Fruit fly (Drosophila melanogaster) whole organism, embryonic: ENCODE measurements around the gene CG17036.
A peak's percentile ranks its signal among the peaks of the same experiment; 100 is the strongest.

ENCODE experiments used
- Atf-2 ChIP-seq: fragments of 200-800 bp; sonication (Bioruptor generic); optimal IDR thresholded peaks from 2 replicates; lab custom pipeline; 2016; ENCODE audit warnings: missing biosample characterization, missing genetic modification characterization
- Atf3 ChIP-seq: fragments of 200-800 bp; sonication (Bioruptor generic); optimal IDR thresholded peaks from 3 replicates; lab custom pipeline; 2016; ENCODE audit warnings: missing biosample characterization, missing genetic modification characterization
- CG10565 ChIP-seq: fragments of 200-800 bp; sonication (Bioruptor generic); optimal IDR thresholded peaks from 3 replicates; lab custom pipeline; 2016; ENCODE audit warnings: missing biosample characterization, mild to moderate bottlenecking, missing genetic modification characterization
- CG10959 ChIP-seq: fragments of 200-800 bp; sonication (Bioruptor generic); IDR thresholded peaks from 2 replicates; pipeline ENCODE4 v1.3.6; 2022; ENCODE audit warnings: missing biosample characterization, missing genetic modification characterization
- CG11456 ChIP-seq: fragments of 200-800 bp; sonication (Bioruptor generic); IDR thresholded peaks from 3 replicates; pipeline ENCODE4 v1.3.6; 2022; ENCODE audit warnings: missing biosample characterization, missing genetic modification characterization
- CG11504 ChIP-seq: fragments of 200-800 bp; sonication (Bioruptor generic); optimal IDR thresholded peaks from 3 replicates; lab custom pipeline; 2019; ENCODE audit warnings: missing biosample characterization, mild to moderate bottlenecking, missing genetic modification characterization, moderate library complexity
- CG13296 ChIP-seq: fragments of 200-800 bp; sonication (Bioruptor generic); optimal IDR thresholded peaks from 3 replicates; lab custom pipeline; 2018; ENCODE audit warnings: missing biosample characterization, mild to moderate bottlenecking, missing genetic modification characterization
- CG13894 ChIP-seq: fragments of 200-800 bp; sonication (Bioruptor generic); optimal IDR thresholded peaks from 3 replicates; lab custom pipeline; 2018; ENCODE audit warnings: missing biosample characterization, mild to moderate bottlenecking, missing genetic modification characterization, moderate library complexity
- CG14050 ChIP-seq: fragments of 200-800 bp; sonication (Bioruptor generic); IDR thresholded peaks from 3 replicates; pipeline ENCODE4 v1.3.6; 2022; ENCODE audit warnings: missing biosample characterization, missing genetic modification characterization
- CG14441 ChIP-seq: fragments of 200-800 bp; sonication (Bioruptor generic); IDR thresholded peaks from 2 replicates; pipeline ENCODE4 v1.3.6; 2022; ENCODE audit warnings: missing biosample characterization, missing genetic modification characterization
- CG14667 ChIP-seq: fragments of 200-800 bp; sonication (Bioruptor generic); IDR thresholded peaks from 2 replicates; pipeline ENCODE4 v1.3.6; 2022; ENCODE audit warnings: missing biosample characterization, missing genetic modification characterization
- CG1792 ChIP-seq: fragments of 200-800 bp; sonication (Bioruptor generic); optimal IDR thresholded peaks from 2 replicates; lab custom pipeline; 2016; ENCODE audit warnings: missing biosample characterization, missing genetic modification characterization
- CG18262 ChIP-seq: fragments of 200-800 bp; optimal IDR thresholded peaks from 3 replicates; lab custom pipeline; 2019; ENCODE audit warnings: missing biosample characterization, mild to moderate bottlenecking, missing genetic modification characterization, moderate library complexity
- CG18476 ChIP-seq: fragments of 200-800 bp; sonication (Bioruptor generic); optimal IDR thresholded peaks from 2 replicates; lab custom pipeline; 2016; ENCODE audit warnings: missing biosample characterization, mild to moderate bottlenecking, missing genetic modification characterization
- CG31388 ChIP-seq: fragments of 200-800 bp; sonication (Bioruptor generic); optimal IDR thresholded peaks from 2 replicates; lab custom pipeline; 2016; ENCODE audit warnings: missing biosample characterization, missing genetic modification characterization
- CG3163 ChIP-seq: fragments of 200-800 bp; sonication (Bioruptor generic); optimal IDR thresholded peaks from 3 replicates; lab custom pipeline; 2016; ENCODE audit warnings: missing biosample characterization, missing genetic modification characterization
- CG34224 ChIP-seq: fragments of 200-800 bp; sonication (Bioruptor generic); IDR thresholded peaks from 3 replicates; pipeline ENCODE4 v1.3.6; 2022; ENCODE audit warnings: missing biosample characterization, missing genetic modification characterization; ENCODE audit not compliant: partially characterized antibody
- CG4328 ChIP-seq: fragments of 200-800 bp; sonication (Bioruptor generic); optimal IDR thresholded peaks from 3 replicates; lab custom pipeline; 2017; ENCODE audit warnings: missing biosample characterization, missing genetic modification reagents, missing genetic modification characterization
- CG7372 ChIP-seq: fragments of 200-800 bp; sonication (Bioruptor generic); IDR thresholded peaks from 2 replicates; pipeline ENCODE4 v1.3.6; 2022; ENCODE audit warnings: missing biosample characterization, missing genetic modification characterization
- CG8765 ChIP-seq: fragments of 200-800 bp; sonication (Bioruptor generic); IDR thresholded peaks from 2 replicates; pipeline ENCODE4 v1.3.6; 2022; ENCODE audit warnings: missing biosample characterization, missing genetic modification characterization
- CG8924 ChIP-seq: fragments of 200-800 bp; optimal IDR thresholded peaks from 3 replicates; lab custom pipeline; 2019; ENCODE audit warnings: missing biosample characterization, mild to moderate bottlenecking, missing genetic modification characterization, moderate library complexity
- CG8944 ChIP-seq: fragments of 200-800 bp; sonication (Bioruptor generic); optimal IDR thresholded peaks from 3 replicates; lab custom pipeline; 2016; ENCODE audit warnings: missing biosample characterization, missing genetic modification characterization
- CG9609 ChIP-seq: fragments of 200-800 bp; sonication (Bioruptor generic); optimal IDR thresholded peaks from 3 replicates; lab custom pipeline; 2016; ENCODE audit warnings: missing biosample characterization, missing genetic modification characterization
- D ChIP-seq, 2 experiments: fragments of 200-800 bp in 1 of 2; fragments of >200 bp in 1 of 2; sonication (Bioruptor generic) in 1 of 2; optimal IDR thresholded peaks; 2 replicates in 1 of 2; 3 replicates in 1 of 2; lab custom pipeline; 2017; ENCODE audit warnings: mild to moderate bottlenecking in 1 of 2, missing biosample characterization in 1 of 2, missing genetic modification characterization in 1 of 2, missing genetic modification reagents in 1 of 2
- Dip3 ChIP-seq: fragments of 200-800 bp; sonication (Bioruptor generic); optimal IDR thresholded peaks from 3 replicates; lab custom pipeline; 2016; ENCODE audit warnings: missing biosample characterization, missing genetic modification characterization
- Fer3 ChIP-seq: fragments of 200-800 bp; sonication (Bioruptor generic); optimal IDR thresholded peaks from 2 replicates; lab custom pipeline; 2018; ENCODE audit warnings: missing biosample characterization, mild to moderate bottlenecking, missing genetic modification characterization, moderate library complexity
- Hand ChIP-seq: fragments of 200-800 bp; sonication (Bioruptor generic); optimal IDR thresholded peaks from 2 replicates; lab custom pipeline; 2017; ENCODE audit warnings: mild to moderate bottlenecking, missing biosample characterization, missing genetic modification reagents, missing genetic modification characterization
- Kr ChIP-seq: fragments of 200-800 bp; sonication (Bioruptor generic); optimal IDR thresholded peaks from 2 replicates; lab custom pipeline; 2017; ENCODE audit warnings: missing biosample characterization, mild to moderate bottlenecking, missing genetic modification characterization
- NFAT ChIP-seq: fragments of 200-800 bp; sonication (Bioruptor generic); IDR thresholded peaks from 2 replicates; pipeline ENCODE4 v1.3.6; 2022; ENCODE audit warnings: missing biosample characterization, missing genetic modification characterization
- Nf-YA ChIP-seq: fragments of 200-800 bp; sonication (Bioruptor generic); IDR thresholded peaks from 2 replicates; pipeline ENCODE4 v1.3.6; 2022; ENCODE audit warnings: missing biosample characterization, missing genetic modification characterization
- Nf-YC ChIP-seq: fragments of 200-800 bp; optimal IDR thresholded peaks from 3 replicates; lab custom pipeline; 2019; ENCODE audit warnings: missing biosample characterization, mild to moderate bottlenecking, missing genetic modification characterization, moderate library complexity
- Opbp ChIP-seq: fragments of 200-800 bp; sonication (Bioruptor generic); IDR thresholded peaks from 3 replicates; pipeline ENCODE4 v1.3.6; 2022; ENCODE audit warnings: missing biosample characterization, missing genetic modification characterization; ENCODE audit not compliant: partially characterized antibody
- Side ChIP-seq: fragments of 200-800 bp; sonication (Bioruptor generic); optimal IDR thresholded peaks from 2 replicates; lab custom pipeline; 2016; ENCODE audit warnings: missing biosample characterization, missing genetic modification characterization
- Sin3A ChIP-seq: fragments of >200 bp; optimal IDR thresholded peaks from 2 replicates; lab custom pipeline; 2018
- Spps ChIP-seq: fragments of 200-800 bp; sonication (Bioruptor generic); optimal IDR thresholded peaks from 2 replicates; lab custom pipeline; 2018; ENCODE audit warnings: missing biosample characterization, mild to moderate bottlenecking, missing genetic modification characterization
- Stat92E ChIP-seq, 3 experiments: fragments of >200 bp in 2 of 3; fragments of 200-800 bp in 1 of 3; sonication (Bioruptor generic) in 1 of 3; optimal IDR thresholded peaks; 2 replicates each; lab custom pipeline; 2017 to 2019; ENCODE audit warnings: missing biosample characterization in 3 of 3, missing genetic modification characterization in 3 of 3, mild to moderate bottlenecking in 1 of 3, moderate library complexity in 1 of 3
- danr ChIP-seq: fragments of 200-800 bp; sonication (Bioruptor generic); IDR thresholded peaks from 2 replicates; pipeline ENCODE4 v1.3.6; 2022; ENCODE audit warnings: missing biosample characterization, missing genetic modification characterization
- dati ChIP-seq: fragments of 200-800 bp; sonication (Bioruptor generic); IDR thresholded peaks from 2 replicates; pipeline ENCODE4 v1.3.6; 2022; ENCODE audit warnings: missing biosample characterization, missing genetic modification characterization
- ems ChIP-seq: fragments of 200-800 bp; sonication (Bioruptor generic); optimal IDR thresholded peaks from 3 replicates; lab custom pipeline; 2016; ENCODE audit warnings: missing biosample characterization, missing genetic modification characterization
- gcm ChIP-seq: fragments of 200-800 bp; sonication (Bioruptor generic); optimal IDR thresholded peaks from 2 replicates; lab custom pipeline; 2019; ENCODE audit warnings: missing biosample characterization, mild to moderate bottlenecking, missing genetic modification characterization, moderate library complexity
- grn ChIP-seq: fragments of 200-800 bp; sonication (Bioruptor generic); optimal IDR thresholded peaks from 3 replicates; lab custom pipeline; 2017; ENCODE audit warnings: missing biosample characterization, missing genetic modification characterization
- maf-S ChIP-seq: fragments of 200-800 bp; sonication (Bioruptor generic); optimal IDR thresholded peaks from 2 replicates; lab custom pipeline; 2016; ENCODE audit warnings: missing biosample characterization, missing genetic modification characterization
- nerfin-1 ChIP-seq: fragments of 200-800 bp; sonication (Bioruptor generic); optimal IDR thresholded peaks from 3 replicates; lab custom pipeline; 2019; ENCODE audit warnings: missing biosample characterization, mild to moderate bottlenecking, missing genetic modification characterization, moderate library complexity
- oc ChIP-seq: fragments of 200-800 bp; sonication (Bioruptor generic); optimal IDR thresholded peaks from 2 replicates; lab custom pipeline; 2018; ENCODE audit warnings: missing biosample characterization, mild to moderate bottlenecking, missing genetic modification characterization, moderate library complexity
- odd ChIP-seq: fragments of 200-800 bp; sonication (Bioruptor generic); optimal IDR thresholded peaks from 2 replicates; lab custom pipeline; 2017; ENCODE audit warnings: missing biosample characterization, mild to moderate bottlenecking, missing genetic modification characterization
- pita ChIP-seq: fragments of 200-800 bp; sonication (Bioruptor generic); optimal IDR thresholded peaks from 2 replicates; lab custom pipeline; 2017; ENCODE audit warnings: missing biosample characterization, mild to moderate bottlenecking, missing genetic modification characterization
- repo ChIP-seq: fragments of 200-800 bp; sonication (Bioruptor generic); optimal IDR thresholded peaks from 2 replicates; lab custom pipeline; 2016; ENCODE audit warnings: missing biosample characterization, missing genetic modification characterization
- sr ChIP-seq: fragments of 200-800 bp; sonication (Bioruptor generic); IDR thresholded peaks from 3 replicates; pipeline ENCODE4 v1.3.6; 2022; ENCODE audit warnings: missing biosample characterization, missing genetic modification characterization
- tna ChIP-seq: fragments of 200-800 bp; sonication (Bioruptor generic); IDR thresholded peaks from 2 replicates; pipeline ENCODE4 v1.3.6; 2022; ENCODE audit warnings: missing biosample characterization, missing genetic modification characterization; ENCODE audit not compliant: partially characterized antibody

Gene CG17036

dm6 chr2L:12657337-12657736, 43.2 kb downstream of the CG17036 start (continued):
- TF ChIP-seq CG11504 (tag; lab: Kevin White, UChicago), result no peak
- no peak for TF ChIP-seq Nf-YA (GFP tag; lab: Robert Waterston, UW)
- TF ChIP-seq CG3163 (GFP tag; lab: Kevin White, UChicago), result no peak
- TF ChIP-seq Fer3 (tag; lab: Kevin White, UChicago), result no peak
- no peak for TF ChIP-seq CG14050
- no peak for TF ChIP-seq NFAT (GFP tag; lab: Robert Waterston, UW)
- TF ChIP-seq CG8944, result no peak
- TF ChIP-seq CG18476 (GFP tag; lab: Kevin White, UChicago), result no peak
- TF ChIP-seq ems (GFP tag; lab: Kevin White, UChicago), result no peak
- TF ChIP-seq Opbp (GFP tag; lab: Robert Waterston, UW), result 0 out of 3 replicates have a peak, but pooled peaks have one; percentile 29
- TF ChIP-seq nerfin-1, result no peak
- no peak for TF ChIP-seq CG14441 (GFP tag; lab: Robert Waterston, UW)
- no peak for TF ChIP-seq CG10959 (GFP tag; lab: Robert Waterston, UW)
- TF ChIP-seq Dip3 (GFP tag; lab: Kevin White, UChicago), result no peak
- no peak for TF ChIP-seq grn (GFP tag; lab: Kevin White, UChicago)
- TF ChIP-seq CG7372 (GFP tag; lab: Robert Waterston, UW), result no peak
- TF ChIP-seq sr (GFP tag; lab: Robert Waterston, UW), result peak; percentile 88
- TF ChIP-seq CG9609 (GFP tag; lab: Kevin White, UChicago), result no peak
- TF ChIP-seq Nf-YC (tag; lab: Kevin White, UChicago), result peak; percentile 85
- no peak for TF ChIP-seq CG11456 (GFP tag; lab: Robert Waterston, UW)
- no peak for TF ChIP-seq Atf3 (GFP tag; lab: Kevin White, UChicago)
- no peak for TF ChIP-seq CG8924
- no peak for TF ChIP-seq CG8765 (GFP tag; lab: Robert Waterston, UW)
- TF ChIP-seq Sin3A (lab: Kevin White, UChicago), result no peak
- TF ChIP-seq Kr (GFP tag; lab: Kevin White, UChicago), result no peak
- TF ChIP-seq Hand (GFP tag; lab: Kevin White, UChicago), result no peak
- TF ChIP-seq maf-S, result no peak
- TF ChIP-seq CG31388 (GFP tag; lab: Kevin White, UChicago), result no peak
- no peak for TF ChIP-seq repo (GFP tag; lab: Kevin White, UChicago)

dm6 chr2L:12656865-12657264, 43.7 kb downstream of the CG17036 start, which contains the start of gene pdm2:
TSS of gene pdm2 (plus strand) at chr2L:12657165.
- TF ChIP-seq gcm, result no peak
- no peak for TF ChIP-seq CG4328 (GFP tag; lab: Kevin White, UChicago)
- no peak for TF ChIP-seq CG1792 (GFP tag; lab: Kevin White, UChicago)
- TF ChIP-seq Stat92E (GFP tag; optimal IDR thresholded peaks at IDR 0.05; lab: Kevin White, UChicago), result no peak
- no peak for TF ChIP-seq CG14667
- no peak for TF ChIP-seq dati (GFP tag; lab: Robert Waterston, UW)
- no peak for TF ChIP-seq CG13296 (GFP tag; lab: Kevin White, UChicago)
- TF ChIP-seq Atf-2, result no peak

dm6 chr2L:12655731-12656326, 44.7 kb downstream of the CG17036 start:
- TF ChIP-seq pita (GFP tag; lab: Kevin White, UChicago), result no peak
- no peak for TF ChIP-seq tna (GFP tag; lab: Robert Waterston, UW)
- no peak for TF ChIP-seq odd (GFP tag; lab: Kevin White, UChicago)
- peak; percentile 20 for TF ChIP-seq oc (tag; lab: Kevin White, UChicago)
- no peak for TF ChIP-seq CG13894 (tag; lab: Kevin White, UChicago)
- TF ChIP-seq CG18262 (tag; lab: Kevin White, UChicago), result peak; percentile 31
- TF ChIP-seq Nf-YC (tag; lab: Kevin White, UChicago), result peak; percentile 98
- TF ChIP-seq D (optimal IDR thresholded peaks at IDR 0.05; lab: Kevin White, UChicago), result no peak
- no peak for TF ChIP-seq D (GFP tag; optimal IDR thresholded peaks at IDR 0.05; lab: Kevin White, UChicago)
- no peak for TF ChIP-seq CG10565 (GFP tag; lab: Kevin White, UChicago)
- no peak for TF ChIP-seq Spps (tag; lab: Kevin White, UChicago)
- no peak for TF ChIP-seq danr (GFP tag; lab: Robert Waterston, UW)
- TF ChIP-seq Side (GFP tag; lab: Kevin White, UChicago), result no peak
- no peak for TF ChIP-seq Atf3 (GFP tag; lab: Kevin White, UChicago)
- TF ChIP-seq CG34224 (GFP tag; lab: Robert Waterston, UW), result peak; percentile 51
